Worm (Caenorhabditis elegans): Measurements from ENCODE around the gene pyr-1.

DNA sequence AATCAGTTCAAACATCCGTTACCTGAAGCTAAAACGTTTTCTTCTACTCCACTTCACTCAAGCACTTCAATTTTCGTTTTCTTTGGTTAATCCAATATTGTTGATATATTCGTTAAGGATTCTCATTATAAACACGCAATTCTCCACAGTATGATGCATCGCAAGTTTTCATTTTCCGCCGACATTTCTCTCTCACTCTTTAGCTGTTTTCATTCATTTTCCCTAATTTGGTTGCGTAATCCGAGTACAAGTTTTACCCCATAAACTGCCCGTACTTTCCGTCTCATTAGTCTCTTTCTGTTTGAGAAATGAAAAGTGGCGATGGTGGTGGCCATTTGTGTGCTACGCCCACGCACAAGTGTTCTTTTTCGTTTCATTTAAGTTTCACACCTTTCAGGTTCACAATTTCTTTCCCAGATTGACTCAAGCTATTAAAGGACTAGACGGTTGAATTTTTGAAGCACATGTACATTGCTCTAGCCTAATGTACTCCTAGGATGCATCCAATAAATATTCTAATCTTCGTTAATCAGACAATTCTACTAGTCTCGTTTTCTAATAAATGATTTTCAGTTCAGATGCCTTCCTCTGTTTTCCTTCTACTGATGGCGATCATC, 40.5 kb downstream of the pyr-1 start, which contains the start of gene C34C6.3:
- TF ChIP-seq ama-1 (optimal IDR thresholded peaks at IDR 0.05) (no peak), sea-1 (GFP tag; conservative IDR thresholded peaks at IDR 0.05) (no peak), ceh-36 (tag; optimal IDR thresholded peaks at IDR 0.05) (no peak), flt-1 (GFP tag; IDR thresholded peaks at IDR 0.05) (no peak)

Measured in whole organism, early embryonic.